Fruit fly (Drosophila melanogaster) whole organism, prepupa: ENCODE data around the gene NimC1.

ENCODE experiments used
- Blimp-1 ChIP-seq: fragments of 200-800 bp; sonication (Bioruptor generic); optimal IDR thresholded peaks from 3 replicates; lab custom pipeline; 2017; ENCODE audit warnings: missing biosample characterization, missing genetic modification characterization, mild to moderate bottlenecking, moderate library complexity, missing genetic modification reagents
- CG10631 ChIP-seq: fragments of 200-800 bp; sonication (Bioruptor generic); optimal IDR thresholded peaks from 2 replicates; lab custom pipeline; 2016; ENCODE audit warnings: missing biosample characterization, missing genetic modification characterization
- CG11294 ChIP-seq: fragments of 200-800 bp; sonication (Bioruptor generic); IDR thresholded peaks from 2 replicates; pipeline ENCODE4 v1.3.6; 2022; ENCODE audit warnings: missing biosample characterization, missing genetic modification characterization
- CG11762 ChIP-seq: fragments of 200-800 bp; sonication (Bioruptor generic); optimal IDR thresholded peaks from 3 replicates; lab custom pipeline; 2016; ENCODE audit warnings: missing biosample characterization, missing genetic modification characterization; ENCODE audit not compliant: insufficient read depth
- CG11902 ChIP-seq: fragments of 200-800 bp; sonication (Bioruptor generic); optimal IDR thresholded peaks from 3 replicates; lab custom pipeline; 2016; ENCODE audit warnings: missing biosample characterization, missing genetic modification characterization
- CG15336 ChIP-seq: fragments of 200-800 bp; sonication (Bioruptor generic); IDR thresholded peaks from 2 replicates; pipeline ENCODE4 v1.3.6; 2022; ENCODE audit warnings: missing biosample characterization, missing genetic modification characterization
- CG1621 ChIP-seq: fragments of 200-800 bp; sonication (Bioruptor generic); optimal IDR thresholded peaks from 3 replicates; lab custom pipeline; 2018; ENCODE audit warnings: missing biosample characterization, mild to moderate bottlenecking, missing genetic modification characterization
- CG16779 ChIP-seq: fragments of 200-800 bp; sonication (Bioruptor generic); optimal IDR thresholded peaks from 3 replicates; lab custom pipeline; 2017; ENCODE audit warnings: missing biosample characterization, mild to moderate bottlenecking, missing genetic modification characterization
- CG3032 ChIP-seq: fragments of 200-800 bp; optimal IDR thresholded peaks from 2 replicates; lab custom pipeline; 2019; ENCODE audit warnings: missing biosample characterization, mild to moderate bottlenecking, missing genetic modification characterization, moderate library complexity
- CG31627 ChIP-seq: fragments of 200-800 bp; sonication (Bioruptor generic); optimal IDR thresholded peaks from 3 replicates; lab custom pipeline; 2016; ENCODE audit warnings: missing biosample characterization, missing genetic modification characterization
- CG32006 ChIP-seq: fragments of 200-800 bp; sonication (Bioruptor generic); optimal IDR thresholded peaks from 3 replicates; lab custom pipeline; 2017; ENCODE audit warnings: missing biosample characterization, mild to moderate bottlenecking, missing genetic modification characterization
- CG34406 ChIP-seq: fragments of 200-800 bp; sonication (Bioruptor generic); optimal IDR thresholded peaks from 3 replicates; lab custom pipeline; 2016; ENCODE audit warnings: missing biosample characterization, missing genetic modification characterization
- CG3919 ChIP-seq: fragments of 200-800 bp; sonication (Bioruptor generic); optimal IDR thresholded peaks from 3 replicates; lab custom pipeline; 2016; ENCODE audit warnings: missing biosample characterization, missing genetic modification characterization
- CG4318 ChIP-seq: fragments of 200-800 bp; sonication (Bioruptor generic); optimal IDR thresholded peaks from 3 replicates; lab custom pipeline; 2017; ENCODE audit warnings: missing biosample characterization, mild to moderate bottlenecking, missing genetic modification characterization
- CG6163 ChIP-seq: fragments of 200-800 bp; sonication (Bioruptor generic); IDR thresholded peaks from 3 replicates; pipeline ENCODE4 v1.3.6; 2022; ENCODE audit warnings: missing biosample characterization, missing genetic modification characterization
- CG6276 ChIP-seq: fragments of 200-800 bp; sonication (Bioruptor generic); optimal IDR thresholded peaks from 2 replicates; lab custom pipeline; 2017; ENCODE audit warnings: missing biosample characterization, mild to moderate bottlenecking, missing genetic modification characterization
- CG6854 ChIP-seq: fragments of 200-800 bp; sonication (Bioruptor generic); optimal IDR thresholded peaks from 2 replicates; lab custom pipeline; 2017; ENCODE audit warnings: missing biosample characterization, mild to moderate bottlenecking, missing genetic modification characterization
- CG7368 ChIP-seq: fragments of 200-800 bp; sonication (Bioruptor generic); optimal IDR thresholded peaks from 3 replicates; lab custom pipeline; 2016; ENCODE audit warnings: missing biosample characterization, missing genetic modification characterization
- CG8119 ChIP-seq: fragments of 200-800 bp; sonication (Bioruptor generic); IDR thresholded peaks from 3 replicates; pipeline ENCODE4 v1.3.6; 2022; ENCODE audit warnings: missing biosample characterization, missing genetic modification characterization
- CG8632 ChIP-seq: fragments of 200-800 bp; sonication (Bioruptor generic); optimal IDR thresholded peaks from 3 replicates; lab custom pipeline; 2016; ENCODE audit warnings: missing biosample characterization, missing genetic modification characterization
- Eip78C ChIP-seq: fragments of 200-800 bp; sonication (Bioruptor generic); peaks from one replicate; lab custom pipeline; 2016; ENCODE audit warnings: missing biosample characterization, missing genetic modification characterization
- Ets96B ChIP-seq: fragments of 200-800 bp; optimal IDR thresholded peaks from 2 replicates; lab custom pipeline; 2019; ENCODE audit warnings: missing biosample characterization, mild to moderate bottlenecking, missing genetic modification characterization, moderate library complexity
- Gug ChIP-seq: fragments of 200-800 bp; sonication (Bioruptor generic); IDR thresholded peaks from 2 replicates; pipeline ENCODE4 v1.3.6; 2022; ENCODE audit warnings: missing biosample characterization, missing genetic modification characterization
- Hr38 ChIP-seq: sonication (Bioruptor generic); optimal IDR thresholded peaks from 2 replicates; lab custom pipeline; 2016; ENCODE audit warnings: missing biosample characterization, missing genetic modification characterization
- Hr4 ChIP-seq: fragments of 200-800 bp; sonication (Bioruptor generic); optimal IDR thresholded peaks from 3 replicates; lab custom pipeline; 2016; ENCODE audit warnings: missing biosample characterization, missing genetic modification characterization
- Lpt ChIP-seq: fragments of 200-800 bp; sonication (Bioruptor generic); optimal IDR thresholded peaks from 3 replicates; lab custom pipeline; 2016; ENCODE audit warnings: missing biosample characterization, missing genetic modification characterization
- Met ChIP-seq: fragments of 200-800 bp; sonication (Bioruptor generic); optimal IDR thresholded peaks from 3 replicates; lab custom pipeline; 2016; ENCODE audit warnings: missing biosample characterization, missing genetic modification characterization
- OdsH ChIP-seq: fragments of 200-800 bp; sonication (Bioruptor generic); optimal IDR thresholded peaks from 3 replicates; lab custom pipeline; 2016; ENCODE audit warnings: missing biosample characterization, missing genetic modification characterization
- Sox102F ChIP-seq: fragments of 200-800 bp; sonication (Bioruptor generic); optimal IDR thresholded peaks from 2 replicates; lab custom pipeline; 2016; ENCODE audit warnings: missing biosample characterization, mild to moderate bottlenecking, missing genetic modification characterization
- Sox15 ChIP-seq: fragments of 200-800 bp; sonication (Bioruptor generic); optimal IDR thresholded peaks from 3 replicates; lab custom pipeline; 2016; ENCODE audit warnings: missing biosample characterization, missing genetic modification characterization
- achi ChIP-seq: fragments of 200-800 bp; sonication (Bioruptor generic); optimal IDR thresholded peaks from 3 replicates; lab custom pipeline; 2016; ENCODE audit warnings: missing biosample characterization, missing genetic modification characterization
- acj6 ChIP-seq: fragments of 200-800 bp; sonication (Bioruptor generic); optimal IDR thresholded peaks from 3 replicates; lab custom pipeline; 2016; ENCODE audit warnings: missing biosample characterization, missing genetic modification characterization
- cyc ChIP-seq: fragments of 200-800 bp; sonication (Bioruptor generic); optimal IDR thresholded peaks from 3 replicates; lab custom pipeline; 2016; ENCODE audit warnings: missing biosample characterization, missing genetic modification characterization
- dac ChIP-seq: fragments of 200-800 bp; sonication (Bioruptor generic); optimal IDR thresholded peaks from 2 replicates; lab custom pipeline; 2017; ENCODE audit warnings: missing biosample characterization, mild to moderate bottlenecking, missing genetic modification characterization
- dsx ChIP-seq: fragments of 200-800 bp; optimal IDR thresholded peaks from 3 replicates; lab custom pipeline; 2019; ENCODE audit warnings: missing biosample characterization, mild to moderate bottlenecking, missing genetic modification characterization, moderate library complexity; ENCODE audit not compliant: poor library complexity, severe bottlenecking
- eg ChIP-seq: fragments of 200-800 bp; sonication (Bioruptor generic); IDR thresholded peaks from 3 replicates; pipeline ENCODE4 v1.3.6; 2022; ENCODE audit warnings: missing biosample characterization, missing genetic modification characterization
- esn ChIP-seq: fragments of 200-800 bp; sonication (Bioruptor generic); optimal IDR thresholded peaks from 2 replicates; lab custom pipeline; 2016; ENCODE audit warnings: missing biosample characterization, mild to moderate bottlenecking, missing genetic modification characterization, moderate library complexity
- fd59A ChIP-seq: fragments of 200-800 bp; sonication (Bioruptor generic); optimal IDR thresholded peaks from 2 replicates; lab custom pipeline; 2017; ENCODE audit warnings: missing biosample characterization, mild to moderate bottlenecking, missing genetic modification characterization, missing genetic modification reagents
- fd85E ChIP-seq: fragments of 200-800 bp; sonication (Bioruptor generic); optimal IDR thresholded peaks from 3 replicates; lab custom pipeline; 2016; ENCODE audit warnings: missing biosample characterization, missing genetic modification characterization
- fkh ChIP-seq: fragments of 200-800 bp; sonication (Bioruptor generic); optimal IDR thresholded peaks from 3 replicates; lab custom pipeline; 2017; ENCODE audit warnings: missing biosample characterization, mild to moderate bottlenecking, missing genetic modification characterization, moderate library complexity
- lz ChIP-seq: fragments of 200-800 bp; sonication (Bioruptor generic); optimal IDR thresholded peaks from 3 replicates; lab custom pipeline; 2016; ENCODE audit warnings: missing biosample characterization, missing genetic modification characterization
- net ChIP-seq: fragments of 200-800 bp; sonication (Bioruptor generic); optimal IDR thresholded peaks from 3 replicates; lab custom pipeline; 2016; ENCODE audit warnings: missing biosample characterization, missing genetic modification characterization
- pdm3 ChIP-seq: fragments of 200-800 bp; sonication (Bioruptor generic); optimal IDR thresholded peaks from 3 replicates; lab custom pipeline; 2016; ENCODE audit warnings: missing biosample characterization, missing genetic modification characterization
- salr ChIP-seq, 2 experiments: fragments of 200-800 bp; sonication (Bioruptor generic); optimal IDR thresholded peaks; 3 replicates each; lab custom pipeline; 2016 to 2018; ENCODE audit warnings: missing biosample characterization in 2 of 2, missing genetic modification characterization in 2 of 2, mild to moderate bottlenecking in 1 of 2
- ss ChIP-seq, 2 experiments: fragments of 200-800 bp; sonication (Bioruptor generic); optimal IDR thresholded peaks; 2 replicates in 1 of 2; 3 replicates in 1 of 2; lab custom pipeline; 2017 to 2018; ENCODE audit warnings: mild to moderate bottlenecking in 2 of 2, missing biosample characterization in 2 of 2, missing genetic modification characterization in 2 of 2, moderate library complexity in 1 of 2
- svp ChIP-seq: fragments of 200-800 bp; sonication (Bioruptor generic); peaks from one replicate; lab custom pipeline; 2016; ENCODE audit warnings: missing biosample characterization, missing genetic modification characterization
- vri ChIP-seq: fragments of 200-800 bp; sonication (Bioruptor generic); optimal IDR thresholded peaks from 3 replicates; lab custom pipeline; 2016; ENCODE audit warnings: missing biosample characterization, mild to moderate bottlenecking, missing genetic modification characterization

Gene NimC1

dm6 chr2L:13931318-13931717 is 45.3 kb downstream of the NimC1 start, which contains the start of gene CG42711 (continued):
- TF ChIP-seq fd85E (GFP tag; lab: Kevin White, UChicago) (no peak), Gug (GFP tag; lab: Robert Waterston, UW) (no peak), Lpt (no peak), net (GFP tag; lab: Kevin White, UChicago) (peak; percentile 18), Ets96B (no peak), lz (no peak), CG6163 (GFP tag; lab: Robert Waterston, UW) (no peak)
- TF ChIP-seq, all 60 proteins: peak for 19

- TF ChIP-seq CG3032 (no peak), OdsH (GFP tag; lab: Kevin White, UChicago) (no peak), CG6276 (GFP tag; lab: Kevin White, UChicago) (peak; percentile 63), CG15336 (peak; percentile 61), Blimp-1 (GFP tag; lab: Kevin White, UChicago) (no peak), Eip78C (GFP tag; lab: Kevin White, UChicago) (peak; percentile 55), CG6854 (GFP tag; lab: Kevin White, UChicago) (no peak), CG32006 (GFP tag; lab: Kevin White, UChicago) (peak; percentile 12), fkh (no peak), pdm3 (no peak), net (GFP tag; lab: Kevin White, UChicago) (peak; percentile 6)
- TF ChIP-seq, all 60 proteins: peak for 5
Observed at dm6 chr2L:13928461-13928860, 48.1 kb downstream of the NimC1 start.

DNA sequence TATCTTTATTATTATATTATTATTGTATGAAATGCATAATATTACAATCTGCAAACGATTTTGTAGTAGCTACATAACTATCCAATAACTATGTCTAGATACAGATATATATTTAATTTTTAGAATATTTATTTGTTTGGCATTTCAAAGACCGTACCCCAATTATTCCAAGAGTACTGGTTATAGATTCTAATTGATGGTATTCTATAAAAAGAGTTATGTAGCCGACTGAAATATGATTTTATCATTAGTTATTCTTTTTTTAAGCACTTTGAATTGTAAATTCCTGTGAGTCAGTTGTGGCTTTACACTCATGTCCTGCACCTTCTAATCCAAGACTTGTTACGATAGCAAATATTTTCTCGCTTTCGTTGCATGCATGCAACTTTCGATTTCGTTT is 50.9 kb downstream of the NimC1 start:
- TF ChIP-seq eg (GFP tag; lab: Robert Waterston, UW) (peak; percentile 9; the same call in 1 of the 3 replicates), pdm3 (peak; percentile 5), Sox15 (GFP tag; lab: Kevin White, UChicago) (no peak), CG11294 (GFP tag; lab: Robert Waterston, UW) (no peak), cyc (no peak), CG3919 (GFP tag; lab: Kevin White, UChicago) (no peak), CG6854 (GFP tag; lab: Kevin White, UChicago) (no peak), CG8632 (GFP tag; lab: Kevin White, UChicago) (no peak), vri (GFP tag; lab: Kevin White, UChicago) (no peak), Hr4 (GFP tag; lab: Kevin White, UChicago) (peak; percentile 46), CG6276 (GFP tag; lab: Kevin White, UChicago) (peak; percentile 77), CG1621 (no peak), fd59A (no peak), svp (GFP tag; lab: Kevin White, UChicago) (peak; percentile 27), Hr38 (no peak), dac (peak; percentile 26), Sox102F (GFP tag; lab: Kevin White, UChicago) (no peak), salr (GFP tag; optimal IDR thresholded peaks at IDR 0.05; lab: Kevin White, UChicago) (peak in 1 of 2 experiments; percentile 43), CG11902 (GFP tag; lab: Kevin White, UChicago) (no peak), CG31627 (no peak), CG7368 (GFP tag; lab: Kevin White, UChicago) (no peak), Met (GFP tag; lab: Kevin White, UChicago) (no peak), Lpt (peak; percentile 42), CG16779 (tag; lab: Kevin White, UChicago) (no peak), CG8119 (peak; percentile 64; the same call in 2 of the 3 replicates), achi (GFP tag; lab: Kevin White, UChicago) (no peak), CG15336 (peak; percentile 51; the same call in 1 of the 2 replicates), CG34406 (GFP tag; lab: Kevin White, UChicago) (no peak), Eip78C (GFP tag; lab: Kevin White, UChicago) (peak; percentile 70), acj6 (GFP tag; lab: Kevin White, UChicago) (peak; percentile 3), ss (GFP tag; optimal IDR thresholded peaks at IDR 0.05; lab: Kevin White, UChicago) (no peak), OdsH (GFP tag; lab: Kevin White, UChicago) (peak; percentile 23), CG32006 (GFP tag; lab: Kevin White, UChicago) (peak; percentile 85), CG3032 (no peak), dsx (GFP tag; lab: Kevin White, UChicago) (no peak), CG11762 (GFP tag; lab: Kevin White, UChicago) (no peak), esn (no peak), CG10631 (GFP tag; lab: Kevin White, UChicago) (peak; percentile 4), CG4318 (GFP tag; lab: Kevin White, UChicago) (peak; percentile 53)
